Fruit fly (Drosophila melanogaster) whole organism, embryonic: ENCODE results near the gene CG6790.

Experiments used
- Abd-B ChIP-seq: fragments of 200-800 bp; sonication (Bioruptor generic); optimal IDR thresholded peaks from 2 replicates; lab custom pipeline; 2018; ENCODE audit warnings: missing biosample characterization, mild to moderate bottlenecking, missing genetic modification characterization, moderate library complexity
- Asciz ChIP-seq: fragments of 200-800 bp; sonication (Bioruptor generic); optimal IDR thresholded peaks from 2 replicates; lab custom pipeline; 2017; ENCODE audit warnings: missing biosample characterization, mild to moderate bottlenecking, missing genetic modification characterization, missing genetic modification reagents
- Atf3 ChIP-seq: fragments of 200-800 bp; sonication (Bioruptor generic); optimal IDR thresholded peaks from 3 replicates; lab custom pipeline; 2016; ENCODE audit warnings: missing biosample characterization, missing genetic modification characterization
- Bgb ChIP-seq: fragments of 200-800 bp; sonication (Bioruptor generic); IDR thresholded peaks from 2 replicates; pipeline ENCODE4 v1.3.6; 2022; ENCODE audit warnings: missing biosample characterization, missing genetic modification characterization; ENCODE audit not compliant: partially characterized antibody
- BtbVII ChIP-seq: fragments of 200-800 bp; sonication (Bioruptor generic); optimal IDR thresholded peaks from 3 replicates; lab custom pipeline; 2017; ENCODE audit warnings: missing biosample characterization, mild to moderate bottlenecking, missing genetic modification characterization
- CG12236 ChIP-seq: fragments of 200-800 bp; sonication (Bioruptor generic); optimal IDR thresholded peaks from 2 replicates; lab custom pipeline; 2016; ENCODE audit warnings: missing biosample characterization, missing genetic modification characterization
- CG1233 ChIP-seq: fragments of 200-800 bp; sonication (Bioruptor generic); optimal IDR thresholded peaks from 4 replicates; lab custom pipeline; 2018; ENCODE audit warnings: missing biosample characterization, mild to moderate bottlenecking, missing genetic modification characterization
- CG14860 ChIP-seq: fragments of 200-800 bp; sonication (Bioruptor generic); IDR thresholded peaks from 3 replicates; pipeline ENCODE4 v1.3.6; 2022; ENCODE audit warnings: missing biosample characterization, missing genetic modification characterization; ENCODE audit not compliant: partially characterized antibody
- CG1647 ChIP-seq: fragments of 200-800 bp; sonication (Bioruptor generic); optimal IDR thresholded peaks from 3 replicates; lab custom pipeline; 2016; ENCODE audit warnings: missing biosample characterization, missing genetic modification characterization
- CG16863 ChIP-seq: fragments of 200-800 bp; sonication (Bioruptor generic); optimal IDR thresholded peaks from 3 replicates; lab custom pipeline; 2016; ENCODE audit warnings: missing biosample characterization, missing genetic modification characterization
- CG1792 ChIP-seq: fragments of 200-800 bp; sonication (Bioruptor generic); optimal IDR thresholded peaks from 2 replicates; lab custom pipeline; 2016; ENCODE audit warnings: missing biosample characterization, missing genetic modification characterization
- CG2202 ChIP-seq: fragments of 200-800 bp; sonication (Bioruptor generic); optimal IDR thresholded peaks from 2 replicates; lab custom pipeline; 2018; ENCODE audit warnings: missing biosample characterization, mild to moderate bottlenecking, missing genetic modification characterization
- CG3281 ChIP-seq: fragments of 200-800 bp; sonication (Bioruptor generic); optimal IDR thresholded peaks from 3 replicates; lab custom pipeline; 2017; ENCODE audit warnings: missing biosample characterization, mild to moderate bottlenecking, missing genetic modification characterization
- CG33557 ChIP-seq: fragments of 200-800 bp; sonication (Bioruptor generic); optimal IDR thresholded peaks from 2 replicates; lab custom pipeline; 2019; ENCODE audit warnings: missing biosample characterization, mild to moderate bottlenecking, missing genetic modification characterization, moderate library complexity
- CG3726 ChIP-seq: fragments of 200-800 bp; sonication (Bioruptor generic); IDR thresholded peaks from 3 replicates; pipeline ENCODE4, ENCODE4 v1.3.6; 2022; ENCODE audit warnings: missing biosample characterization, missing genetic modification characterization
- CG43689 ChIP-seq: fragments of 200-800 bp; sonication (Bioruptor generic); IDR thresholded peaks from 2 replicates; pipeline ENCODE4 v1.3.6; 2022; ENCODE audit warnings: missing biosample characterization, missing genetic modification characterization
- CG4424 ChIP-seq: fragments of 200-800 bp; sonication (Bioruptor generic); optimal IDR thresholded peaks from 3 replicates; lab custom pipeline; 2016; ENCODE audit warnings: missing biosample characterization, missing genetic modification characterization
- CG7928 ChIP-seq: fragments of 200-800 bp; sonication (Bioruptor generic); optimal IDR thresholded peaks from 2 replicates; lab custom pipeline; 2017; ENCODE audit warnings: missing biosample characterization, mild to moderate bottlenecking, missing genetic modification characterization
- CG7963 ChIP-seq: fragments of 200-800 bp; sonication (Bioruptor generic); IDR thresholded peaks from 3 replicates; pipeline ENCODE4 v1.3.6; 2022; ENCODE audit warnings: missing biosample characterization, missing genetic modification characterization; ENCODE audit not compliant: partially characterized antibody
- CG8290 ChIP-seq, 3 experiments: fragments of 200-800 bp; sonication (Bioruptor generic); optimal IDR thresholded peaks; 2 replicates each; lab custom pipeline; 2016 to 2019; ENCODE audit warnings: missing biosample characterization in 3 of 3, missing genetic modification characterization in 3 of 3, mild to moderate bottlenecking in 2 of 3, moderate library complexity in 1 of 3
- CG8944 ChIP-seq: fragments of 200-800 bp; sonication (Bioruptor generic); optimal IDR thresholded peaks from 3 replicates; lab custom pipeline; 2016; ENCODE audit warnings: missing biosample characterization, missing genetic modification characterization
- CG9797 ChIP-seq: fragments of 200-800 bp; sonication (Bioruptor generic); optimal IDR thresholded peaks from 3 replicates; lab custom pipeline; 2018; ENCODE audit warnings: missing biosample characterization, mild to moderate bottlenecking, missing genetic modification characterization
- CG9876 ChIP-seq: fragments of 200-800 bp; sonication (Bioruptor generic); optimal IDR thresholded peaks from 2 replicates; lab custom pipeline; 2016; ENCODE audit warnings: missing biosample characterization, missing genetic modification characterization
- E2f2 ChIP-seq: fragments of 200-800 bp; sonication (Bioruptor generic); IDR thresholded peaks from 2 replicates; pipeline ENCODE4 v1.3.6; 2022; ENCODE audit warnings: missing biosample characterization, missing genetic modification characterization
- Fer3 ChIP-seq: fragments of 200-800 bp; sonication (Bioruptor generic); optimal IDR thresholded peaks from 2 replicates; lab custom pipeline; 2018; ENCODE audit warnings: missing biosample characterization, mild to moderate bottlenecking, missing genetic modification characterization, moderate library complexity
- Hey ChIP-seq: fragments of 200-800 bp; sonication (Bioruptor generic); optimal IDR thresholded peaks from 3 replicates; lab custom pipeline; 2018; ENCODE audit warnings: missing biosample characterization, mild to moderate bottlenecking, missing genetic modification characterization
- Jarid2 ChIP-seq: fragments of 200-800 bp; sonication (Bioruptor generic); optimal IDR thresholded peaks from 3 replicates; lab custom pipeline; 2017; ENCODE audit warnings: mild to moderate bottlenecking, missing biosample characterization, missing genetic modification reagents, missing genetic modification characterization
- Mad ChIP-seq: fragments of 200-800 bp; sonication (Bioruptor generic); optimal IDR thresholded peaks from 2 replicates; lab custom pipeline; 2016; ENCODE audit warnings: missing biosample characterization, missing genetic modification characterization
- Myb ChIP-seq: fragments of 200-800 bp; sonication (Bioruptor generic); optimal IDR thresholded peaks from 2 replicates; lab custom pipeline; 2016; ENCODE audit warnings: missing biosample characterization, missing genetic modification characterization
- Optix ChIP-seq: fragments of 200-800 bp; sonication (Bioruptor generic); IDR thresholded peaks from 3 replicates; pipeline ENCODE4 v1.3.6; 2022; ENCODE audit warnings: missing biosample characterization, missing genetic modification characterization
- Rfx ChIP-seq: fragments of 200-800 bp; sonication (Bioruptor generic); IDR thresholded peaks from 2 replicates; pipeline ENCODE4 v1.3.6; 2022; ENCODE audit warnings: missing biosample characterization, missing genetic modification characterization
- Taf1 ChIP-seq: fragments of 200-800 bp; sonication (Bioruptor generic); IDR thresholded peaks from 2 replicates; pipeline ENCODE4 v1.3.6; 2022; ENCODE audit warnings: missing biosample characterization, missing genetic modification characterization
- bowl ChIP-seq: fragments of 200-800 bp; sonication (Bioruptor generic); IDR thresholded peaks from 2 replicates; pipeline ENCODE4 v1.3.6; 2022; ENCODE audit warnings: missing biosample characterization, missing genetic modification characterization
- ewg ChIP-seq: fragments of 200-800 bp; sonication (Bioruptor generic); optimal IDR thresholded peaks from 3 replicates; lab custom pipeline; 2017; ENCODE audit warnings: mild to moderate bottlenecking, missing biosample characterization, missing genetic modification reagents, missing genetic modification characterization
- gem ChIP-seq: fragments of 200-800 bp; sonication (Bioruptor generic); optimal IDR thresholded peaks from 2 replicates; lab custom pipeline; 2019; ENCODE audit warnings: missing biosample characterization, mild to moderate bottlenecking, missing genetic modification characterization, moderate library complexity
- her ChIP-seq: fragments of 200-800 bp; sonication (Bioruptor generic); optimal IDR thresholded peaks from 2 replicates; lab custom pipeline; 2016; ENCODE audit warnings: missing biosample characterization, missing genetic modification characterization
- kay ChIP-seq: fragments of 200-800 bp; sonication (Bioruptor generic); optimal IDR thresholded peaks from 2 replicates; lab custom pipeline; 2016; ENCODE audit warnings: missing biosample characterization, missing genetic modification characterization
- mirr ChIP-seq: fragments of 200-800 bp; sonication (Bioruptor generic); optimal IDR thresholded peaks from 3 replicates; lab custom pipeline; 2018; ENCODE audit warnings: missing biosample characterization, mild to moderate bottlenecking, missing genetic modification characterization
- nom ChIP-seq: fragments of 200-800 bp; sonication (Bioruptor generic); optimal IDR thresholded peaks from 2 replicates; lab custom pipeline; 2017; ENCODE audit warnings: missing biosample characterization, missing genetic modification characterization, mild to moderate bottlenecking, moderate library complexity, missing genetic modification reagents
- oc ChIP-seq: fragments of 200-800 bp; sonication (Bioruptor generic); optimal IDR thresholded peaks from 2 replicates; lab custom pipeline; 2018; ENCODE audit warnings: missing biosample characterization, mild to moderate bottlenecking, missing genetic modification characterization, moderate library complexity
- onecut ChIP-seq: fragments of 200-800 bp; sonication (Bioruptor generic); IDR thresholded peaks from 2 replicates; pipeline ENCODE4 v1.3.6; 2022; ENCODE audit warnings: missing biosample characterization, missing genetic modification characterization
- p53 ChIP-seq: fragments of 200-800 bp; sonication (Bioruptor generic); optimal IDR thresholded peaks from 2 replicates; lab custom pipeline; 2016; ENCODE audit warnings: missing biosample characterization, missing genetic modification characterization
- pfk ChIP-seq: fragments of 200-800 bp; sonication (Bioruptor generic); optimal IDR thresholded peaks from 2 replicates; lab custom pipeline; 2018; ENCODE audit warnings: missing biosample characterization, mild to moderate bottlenecking, missing genetic modification characterization, moderate library complexity
- rib ChIP-seq: fragments of 200-800 bp; sonication (Bioruptor generic); IDR thresholded peaks from 2 replicates; pipeline ENCODE4 v1.3.6; 2022; ENCODE audit warnings: missing biosample characterization, missing genetic modification characterization
- run ChIP-seq: fragments of 200-800 bp; sonication (Bioruptor generic); optimal IDR thresholded peaks from 3 replicates; lab custom pipeline; 2018; ENCODE audit warnings: missing biosample characterization, mild to moderate bottlenecking, missing genetic modification characterization
- sens-2 ChIP-seq: fragments of 200-800 bp; sonication (Bioruptor generic); IDR thresholded peaks from 2 replicates; pipeline ENCODE4 v1.3.6; 2022; ENCODE audit warnings: missing biosample characterization, missing genetic modification characterization
- sisA ChIP-seq: fragments of 200-800 bp; sonication (Bioruptor generic); IDR thresholded peaks from 2 replicates; pipeline ENCODE4 v1.3.6; 2022; ENCODE audit warnings: missing biosample characterization, missing genetic modification characterization
- slbo ChIP-seq: fragments of 200-800 bp; sonication (Bioruptor generic); IDR thresholded peaks from 2 replicates; pipeline ENCODE4 v1.3.6; 2022; ENCODE audit warnings: missing biosample characterization, missing genetic modification characterization
- zfh2 ChIP-seq: fragments of 200-800 bp; sonication (Bioruptor generic); optimal IDR thresholded peaks from 2 replicates; lab custom pipeline; 2016; ENCODE audit warnings: missing biosample characterization, missing genetic modification characterization

Gene CG6790

DNA sequence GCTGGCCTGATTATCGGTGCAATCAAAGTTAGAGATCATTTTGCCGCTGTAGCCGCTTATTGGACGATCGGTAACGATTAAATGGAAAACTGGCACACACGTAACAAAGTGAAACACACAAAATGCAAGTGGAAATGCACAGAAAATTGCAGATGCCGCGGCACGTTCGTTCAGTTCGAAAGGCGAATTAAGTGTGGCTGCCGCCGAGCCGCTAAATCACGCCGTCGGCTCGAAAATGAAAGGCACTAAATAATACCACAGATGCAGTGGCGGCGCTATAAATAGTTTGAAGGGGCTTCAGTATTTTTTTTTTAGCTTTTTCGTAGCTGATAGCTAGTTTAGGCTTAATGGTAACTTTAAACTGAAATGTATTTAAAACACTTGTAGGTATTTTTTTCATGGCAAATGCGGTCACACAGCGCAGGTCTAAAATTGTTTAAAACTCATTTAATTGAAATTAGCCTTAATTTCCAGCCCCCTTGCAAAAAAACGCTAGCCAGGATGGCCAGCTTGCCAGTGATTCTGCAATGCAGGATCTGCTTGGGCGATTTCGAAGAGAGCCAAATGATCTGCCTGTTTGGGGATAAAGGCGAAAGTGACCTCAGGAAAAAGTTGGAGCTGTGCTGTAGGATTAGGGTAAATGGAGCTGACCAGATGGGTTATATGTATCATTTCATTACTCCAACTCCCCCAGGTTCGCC lies 41.3 kb upstream of the CG6790 start, which contains the start of the genes Jupiter and CG14710 (continued):
- peak; percentile 70 for TF ChIP-seq nom (GFP tag; lab: Kevin White, UChicago)
- TF ChIP-seq CG4424 (GFP tag; lab: Kevin White, UChicago), result peak; percentile 64
- TF ChIP-seq CG33557, result peak; percentile 27
- peak; percentile 70 for TF ChIP-seq ewg (GFP tag; lab: Kevin White, UChicago)
- no peak; the same call in 1 of the 2 replicates for TF ChIP-seq Bgb (GFP tag; lab: Robert Waterston, UW)
- TF ChIP-seq bowl (GFP tag; lab: Robert Waterston, UW), result no peak
- peak; percentile 39 for TF ChIP-seq pfk (GFP tag; lab: Kevin White, UChicago)
- TF ChIP-seq BtbVII (GFP tag; lab: Kevin White, UChicago), result no peak
- TF ChIP-seq Hey (tag; lab: Kevin White, UChicago), result no peak
- TF ChIP-seq sens-2, result 0 out of 2 replicates have a peak, but pooled peaks have one; percentile 36
- TF ChIP-seq Abd-B (GFP tag; lab: Kevin White, UChicago), result peak; percentile 48
- no peak for TF ChIP-seq Taf1 (GFP tag; lab: Robert Waterston, UW)
- TF ChIP-seq rib (GFP tag; lab: Robert Waterston, UW), result 0 out of 2 replicates have a peak, but pooled peaks have one; percentile 49
- TF ChIP-seq mirr (GFP tag; lab: Kevin White, UChicago), result peak; percentile 26
- peak; percentile 62 for TF ChIP-seq CG1792 (GFP tag; lab: Kevin White, UChicago)
- peak; percentile 60 for TF ChIP-seq Jarid2 (GFP tag; lab: Kevin White, UChicago)
- peak; percentile 23 for TF ChIP-seq CG16863
- TF ChIP-seq p53 (GFP tag; lab: Kevin White, UChicago), result peak; percentile 77
- TF ChIP-seq Myb, result peak; percentile 88
- TF ChIP-seq CG1233 (GFP tag; lab: Kevin White, UChicago), result no peak
- TF ChIP-seq oc (tag; lab: Kevin White, UChicago), result peak; percentile 70
- peak; percentile 31 for TF ChIP-seq CG12236
- TF ChIP-seq kay (GFP tag; lab: Kevin White, UChicago), result peak; percentile 45
- TF ChIP-seq Optix (GFP tag; lab: Robert Waterston, UW), result peak; percentile 68; the same call in 2 of the 3 replicates
- peak; percentile 29 for TF ChIP-seq CG7928 (GFP tag; lab: Kevin White, UChicago)
- no peak for TF ChIP-seq CG3281 (GFP tag; lab: Kevin White, UChicago)
- peak; percentile 86 for TF ChIP-seq CG8944 (GFP tag; lab: Kevin White, UChicago)
- TF ChIP-seq CG9876, result peak; percentile 71
- peak; percentile 72 for TF ChIP-seq sisA
- TF ChIP-seq slbo (GFP tag; lab: Robert Waterston, UW), result peak; percentile 92
- peak; percentile 33 for TF ChIP-seq CG1647
- TF ChIP-seq zfh2, result peak; percentile 85
- TF ChIP-seq CG2202 (tag; lab: Kevin White, UChicago), result peak; percentile 45
- TF ChIP-seq CG43689 (GFP tag; lab: Robert Waterston, UW), result no peak
- peak; percentile 80 for TF ChIP-seq Mad
- TF ChIP-seq Fer3 (tag; lab: Kevin White, UChicago), result peak; percentile 28
- TF ChIP-seq CG7963, result no peak
- peak; percentile 100 for TF ChIP-seq CG9797 (GFP tag; lab: Kevin White, UChicago)
- TF ChIP-seq Rfx, result peak; percentile 89
- TF ChIP-seq onecut (GFP tag; lab: Robert Waterston, UW), result peak; percentile 11; the same call in 1 of the 2 replicates
- TF ChIP-seq run, result no peak
- TF ChIP-seq CG14860, result no peak
- TF ChIP-seq CG3726, result no peak
- peak; percentile 74 for TF ChIP-seq gem (tag; lab: Kevin White, UChicago)
- peak; percentile 89 for TF ChIP-seq E2f2 (GFP tag; lab: Robert Waterston, UW)
- peak; percentile 78 for TF ChIP-seq her (GFP tag; lab: Kevin White, UChicago)
- TF ChIP-seq Asciz (GFP tag; lab: Kevin White, UChicago), result no peak
- peak; percentile 80 for TF ChIP-seq Atf3 (GFP tag; lab: Kevin White, UChicago)
- TF ChIP-seq CG8290 (GFP tag; optimal IDR thresholded peaks at IDR 0.05; lab: Kevin White, UChicago), result peak; percentile 68
- TF ChIP-seq CG8290 (tag; optimal IDR thresholded peaks at IDR 0.05; lab: Kevin White, UChicago), result peak in 1 of 2 experiments; percentile 70
